Fruit fly (Drosophila melanogaster) whole organism, pupa: Measurements from ENCODE around the gene CG1572.
A peak's percentile ranks its signal among the peaks of the same experiment; 100 is the strongest.

Experiments used
- CG17806 ChIP-seq: fragments of 200-800 bp; sonication (Bioruptor generic); optimal IDR thresholded peaks from 2 replicates; lab custom pipeline; 2018; ENCODE audit warnings: missing biosample characterization, mild to moderate bottlenecking, missing genetic modification characterization, moderate library complexity
- EcR ChIP-seq: fragments of 200-800 bp; sonication (Bioruptor generic); optimal IDR thresholded peaks from 3 replicates; lab custom pipeline; 2019; ENCODE audit warnings: missing biosample characterization, missing genetic modification characterization, mild to moderate bottlenecking, moderate library complexity, missing genetic modification reagents
- gl ChIP-seq: fragments of 200-800 bp; sonication (Bioruptor generic); optimal IDR thresholded peaks from 2 replicates; lab custom pipeline; 2018; ENCODE audit warnings: missing biosample characterization, mild to moderate bottlenecking, missing genetic modification characterization

dm6 chrX:11576540-11576939 is 18.1 kb upstream of the CG1572 start, which contains the start of gene CG11695:
- TF ChIP-seq gl (tag; lab: Kevin White, UChicago) (peak; percentile 55), EcR (GFP tag; lab: Kevin White, UChicago) (peak; percentile 2), CG17806 (peak; percentile 49)
